Worm (Caenorhabditis elegans): ENCODE data around the gene F23B12.7.

ce11 chrV:14481401-14481800, 31.9 kb downstream of the F23B12.7 start, which contains the start of gene R02D5.7:
- TF ChIP-seq mes-4 (tag; optimal IDR thresholded peaks at IDR 0.05), result no peak
- TF ChIP-seq nhr-90 (tag; optimal IDR thresholded peaks at IDR 0.05), result no peak
- no peak for TF ChIP-seq him-1 (tag; optimal IDR thresholded peaks at IDR 0.05)
- no peak for TF ChIP-seq lin-35 (GFP tag; optimal IDR thresholded peaks at IDR 0.05)
- TF ChIP-seq ceh-91 (GFP tag; IDR thresholded peaks at IDR 0.05), result no peak
- TF ChIP-seq atf-7 (tag; optimal IDR thresholded peaks at IDR 0.05), result no peak

Measured in whole organism, young adult.